Fruit fly (Drosophila melanogaster): Measurements from ENCODE around the gene CecC.
A peak's percentile ranks its signal among the peaks of the same experiment; 100 is the strongest.

The CecC gene

dm6 chr3R:30203104-30203986, 12.9 kb upstream of the CecC start (continued):
- TF ChIP-seq pb (GFP tag; optimal IDR thresholded peaks at IDR 0.05) = peak; percentile 99
- TF ChIP-seq ac (GFP tag; optimal IDR thresholded peaks at IDR 0.05) = no peak
- TF ChIP-seq CG14441 (GFP tag; IDR thresholded peaks at IDR 0.05) = peak; percentile 92
- TF ChIP-seq cg (GFP tag; optimal IDR thresholded peaks at IDR 0.05) = no peak
- peak; percentile 96 for TF ChIP-seq CG5245 (GFP tag; optimal IDR thresholded peaks at IDR 0.05)
- peak; percentile 97 for TF ChIP-seq btn (GFP tag; optimal IDR thresholded peaks at IDR 0.05)
- peak; percentile 72 for TF ChIP-seq Taf1 (GFP tag; IDR thresholded peaks at IDR 0.05)
- TF ChIP-seq Ptx1 (GFP tag; IDR thresholded peaks at IDR 0.05) = peak; percentile 95
- peak; percentile 65 to 83 for TF ChIP-seq Trl (optimal IDR thresholded peaks at IDR 0.05)
- TF ChIP-seq Trl (GFP tag; optimal IDR thresholded peaks at IDR 0.05) = peak; percentile 97
- TF ChIP-seq CG10147 (GFP tag; optimal IDR thresholded peaks at IDR 0.05) = peak; percentile 97
- peak; percentile 90 for TF ChIP-seq Awh (GFP tag; IDR thresholded peaks at IDR 0.05)
- TF ChIP-seq CG15696 (tag; optimal IDR thresholded peaks at IDR 0.05) = peak; percentile 80
- TF ChIP-seq salm (tag; optimal IDR thresholded peaks at IDR 0.05) = peak; percentile 72
- TF ChIP-seq Hmx (GFP tag; optimal IDR thresholded peaks at IDR 0.05) = peak; percentile 93
- TF ChIP-seq zen (tag; optimal IDR thresholded peaks at IDR 0.05) = peak; percentile 90
- TF ChIP-seq CG12391 (tag; optimal IDR thresholded peaks at IDR 0.05) = peak; percentile 91
- peak; percentile 60 for TF ChIP-seq CTCF (GFP tag; optimal IDR thresholded peaks at IDR 0.05)
- TF ChIP-seq CG1647 (GFP tag; optimal IDR thresholded peaks at IDR 0.05) = peak; percentile 97
- peak; percentile 97 for TF ChIP-seq CG10979 (tag; optimal IDR thresholded peaks at IDR 0.05)
- TF ChIP-seq CG6683 (GFP tag; optimal IDR thresholded peaks at IDR 0.05) = peak; percentile 93
- TF ChIP-seq br (optimal IDR thresholded peaks at IDR 0.05) = no peak
- TF ChIP-seq jing (GFP tag; optimal IDR thresholded peaks at IDR 0.05) = peak; percentile 93
- TF ChIP-seq seq (GFP tag; IDR thresholded peaks at IDR 0.05) = peak; percentile 92
- TF ChIP-seq lov (optimal IDR thresholded peaks at IDR 0.05) = no peak
- 0 out of 3 replicates have a peak, but pooled peaks have one; percentile 3 for TF ChIP-seq lov (GFP tag; IDR thresholded peaks at IDR 0.05)
- peak; percentile 95 for TF ChIP-seq CG6254 (GFP tag; optimal IDR thresholded peaks at IDR 0.05)
- peak; percentile 56 for TF ChIP-seq CG7271 (tag; optimal IDR thresholded peaks at IDR 0.05)
- peak; percentile 90 for TF ChIP-seq nerfin-1 (tag; optimal IDR thresholded peaks at IDR 0.05)
- TF ChIP-seq grau (tag; optimal IDR thresholded peaks at IDR 0.05) = peak; percentile 92
- peak; percentile 99 for TF ChIP-seq Side (GFP tag; optimal IDR thresholded peaks at IDR 0.05)
- peak; percentile 90 for TF ChIP-seq NfI (GFP tag; optimal IDR thresholded peaks at IDR 0.05)
- TF ChIP-seq CG9817 (tag; optimal IDR thresholded peaks at IDR 0.05) = peak; percentile 90
- peak; percentile 87 for TF ChIP-seq CG5180 (GFP tag; optimal IDR thresholded peaks at IDR 0.05)
- TF ChIP-seq CG14014 (GFP tag; IDR thresholded peaks at IDR 0.05) = peak; percentile 97
- TF ChIP-seq MBD-R2 (GFP tag; IDR thresholded peaks at IDR 0.05) = peak; percentile 91
- peak; percentile 90 for TF ChIP-seq CG13424 (tag; optimal IDR thresholded peaks at IDR 0.05)
- TF ChIP-seq CG6765 (GFP tag; optimal IDR thresholded peaks at IDR 0.05) = peak; percentile 90
- peak; percentile 85 for TF ChIP-seq exex (tag; optimal IDR thresholded peaks at IDR 0.05)
- no peak for TF ChIP-seq pan (optimal IDR thresholded peaks at IDR 0.05)
- TF ChIP-seq pan (GFP tag; optimal IDR thresholded peaks at IDR 0.05 in 1 of 2, IDR thresholded peaks at IDR 0.05 in 1 of 2) = peak in 1 of 2 experiments; percentile 91
- peak; percentile 97 for TF ChIP-seq dysf (GFP tag; IDR thresholded peaks at IDR 0.05)
- TF ChIP-seq Bdp1 (GFP tag; optimal IDR thresholded peaks at IDR 0.05) = peak; percentile 81
- TF ChIP-seq Hr39 (optimal IDR thresholded peaks at IDR 0.05) = no peak
- TF ChIP-seq CG8944 (GFP tag; optimal IDR thresholded peaks at IDR 0.05) = peak; percentile 98
- peak; percentile 97 for TF ChIP-seq fd96Cb (tag; optimal IDR thresholded peaks at IDR 0.05)
- TF ChIP-seq CG1792 (GFP tag; optimal IDR thresholded peaks at IDR 0.05) = peak; percentile 98
- peak; percentile 91 for TF ChIP-seq Dek (tag; optimal IDR thresholded peaks at IDR 0.05)
- peak; percentile 74 for TF ChIP-seq CG1529 (GFP tag; optimal IDR thresholded peaks at IDR 0.05)
- no peak for TF ChIP-seq zen2 (GFP tag; IDR thresholded peaks at IDR 0.05; ENCODE audit: partially characterized antibody)

Data from whole organism, embryonic.